Worm (Caenorhabditis elegans) whole organism, late embryonic: ENCODE measurements around the gene sri-61.

Source experiments
- K09A11.1 ChIP-seq: sonication (generic microtip); optimal IDR thresholded peaks from 2 replicates; lab custom pipeline; 2017; ENCODE audit warnings: antibody characterized with exemption, mild to moderate bottlenecking, missing genetic modification characterization, missing compliant biosample characterization; ENCODE audit not compliant: insufficient read depth
- ceh-9 ChIP-seq: sonication (generic microtip); optimal IDR thresholded peaks from 2 replicates; lab custom pipeline; 2016; ENCODE audit warnings: mild to moderate bottlenecking, missing genetic modification characterization, inconsistent platforms, missing compliant biosample characterization
- fkh-6 ChIP-seq: sonication (generic microtip); optimal IDR thresholded peaks from 2 replicates; lab custom pipeline; 2016; ENCODE audit warnings: missing genetic modification characterization, missing compliant biosample characterization
- mec-3 ChIP-seq: sonication (generic microtip); optimal IDR thresholded peaks from 2 replicates; lab custom pipeline; 2016; ENCODE audit warnings: borderline replicate concordance, missing genetic modification characterization, missing compliant biosample characterization
- nhr-11 ChIP-seq: fragments of 150-350 bp; optimal IDR thresholded peaks from 2 replicates; lab custom pipeline; 2014; ENCODE audit warnings: missing biosample characterization, missing genetic modification characterization
- nhr-232 ChIP-seq: sonication (generic microtip); optimal IDR thresholded peaks from 2 replicates; lab custom pipeline; 2016; ENCODE audit warnings: missing genetic modification characterization, missing compliant biosample characterization
- rnt-1 ChIP-seq: sonication (generic microtip); optimal IDR thresholded peaks from 2 replicates; lab custom pipeline; 2016; ENCODE audit warnings: missing genetic modification characterization, missing compliant biosample characterization

- no peak for TF ChIP-seq ceh-9 (tag; lab: Kevin White, UChicago)
- TF ChIP-seq rnt-1 (tag; lab: Kevin White, UChicago), result no peak
- no peak for TF ChIP-seq K09A11.1 (tag; lab: Kevin White, UChicago)
- TF ChIP-seq fkh-6 (tag; lab: Kevin White, UChicago), result no peak
- TF ChIP-seq nhr-11, result no peak
- TF ChIP-seq nhr-232 (tag; lab: Kevin White, UChicago), result no peak
- no peak for TF ChIP-seq mec-3
These were observed 15.3 kb downstream of the sri-61 start for ce11 chrII:2684783-2685182.
